Fruit fly (Drosophila melanogaster) whole organism, embryonic: ENCODE measurements around the gene CG10747.

Experiments
- B-H2 ChIP-seq: fragments of 200-800 bp; sonication (Bioruptor generic); optimal IDR thresholded peaks from 2 replicates; lab custom pipeline; 2018; ENCODE audit warnings: missing biosample characterization, mild to moderate bottlenecking, missing genetic modification characterization
- CG10959 ChIP-seq: fragments of 200-800 bp; sonication (Bioruptor generic); IDR thresholded peaks from 2 replicates; pipeline ENCODE4 v1.3.6; 2022; ENCODE audit warnings: missing biosample characterization, missing genetic modification characterization
- CG12104 ChIP-seq: fragments of 200-800 bp; sonication (Bioruptor generic); optimal IDR thresholded peaks from 3 replicates; lab custom pipeline; 2016; ENCODE audit warnings: missing biosample characterization, missing genetic modification characterization
- CG12155 ChIP-seq: fragments of 200-800 bp; sonication (Bioruptor generic); optimal IDR thresholded peaks from 3 replicates; lab custom pipeline; 2016; ENCODE audit warnings: missing biosample characterization, missing genetic modification characterization
- CG13123 ChIP-seq: fragments of 200-800 bp; sonication (Bioruptor generic); optimal IDR thresholded peaks from 2 replicates; lab custom pipeline; 2016; ENCODE audit warnings: missing biosample characterization, missing genetic modification characterization
- CG14050 ChIP-seq: fragments of 200-800 bp; sonication (Bioruptor generic); IDR thresholded peaks from 3 replicates; pipeline ENCODE4 v1.3.6; 2022; ENCODE audit warnings: missing biosample characterization, missing genetic modification characterization
- CG14667 ChIP-seq: fragments of 200-800 bp; sonication (Bioruptor generic); IDR thresholded peaks from 2 replicates; pipeline ENCODE4 v1.3.6; 2022; ENCODE audit warnings: missing biosample characterization, missing genetic modification characterization
- CG14710 ChIP-seq: fragments of 200-800 bp; sonication (Bioruptor generic); optimal IDR thresholded peaks from 3 replicates; lab custom pipeline; 2019; ENCODE audit warnings: missing biosample characterization, mild to moderate bottlenecking, missing genetic modification characterization, moderate library complexity
- CG16779 ChIP-seq: fragments of 200-800 bp; sonication (Bioruptor generic); IDR thresholded peaks from 2 replicates; pipeline ENCODE4 v1.3.6; 2022; ENCODE audit warnings: missing biosample characterization, missing genetic modification characterization
- CG17359 ChIP-seq: fragments of 200-800 bp; sonication (Bioruptor generic); optimal IDR thresholded peaks from 3 replicates; lab custom pipeline; 2018; ENCODE audit warnings: missing biosample characterization, mild to moderate bottlenecking, missing genetic modification characterization, moderate library complexity
- CG17612 ChIP-seq: fragments of 200-800 bp; sonication (Bioruptor generic); IDR thresholded peaks from 2 replicates; pipeline ENCODE4 v1.3.6; 2022; ENCODE audit warnings: missing biosample characterization, missing genetic modification characterization
- CG18262 ChIP-seq: fragments of 200-800 bp; optimal IDR thresholded peaks from 3 replicates; lab custom pipeline; 2019; ENCODE audit warnings: missing biosample characterization, mild to moderate bottlenecking, missing genetic modification characterization, moderate library complexity
- CG18476 ChIP-seq: fragments of 200-800 bp; sonication (Bioruptor generic); optimal IDR thresholded peaks from 2 replicates; lab custom pipeline; 2016; ENCODE audit warnings: missing biosample characterization, mild to moderate bottlenecking, missing genetic modification characterization
- CG2712 ChIP-seq: fragments of 200-800 bp; optimal IDR thresholded peaks from 3 replicates; lab custom pipeline; 2019; ENCODE audit warnings: missing biosample characterization, mild to moderate bottlenecking, missing genetic modification characterization, moderate library complexity
- CG2889 ChIP-seq: fragments of 200-800 bp; sonication (Bioruptor generic); IDR thresholded peaks from 3 replicates; pipeline ENCODE4 v1.3.6; 2022; ENCODE audit warnings: missing biosample characterization, missing genetic modification characterization
- CG31365 ChIP-seq: fragments of 200-800 bp; sonication (Bioruptor generic); optimal IDR thresholded peaks from 2 replicates; lab custom pipeline; 2018; ENCODE audit warnings: missing biosample characterization, mild to moderate bottlenecking, missing genetic modification characterization
- CG33213 ChIP-seq: fragments of 200-800 bp; sonication (Bioruptor generic); optimal IDR thresholded peaks from 3 replicates; lab custom pipeline; 2016; ENCODE audit warnings: missing biosample characterization, missing genetic modification characterization
- CG34422 ChIP-seq: fragments of 200-800 bp; sonication (Bioruptor generic); IDR thresholded peaks from 3 replicates; pipeline ENCODE4 v1.3.6; 2022; ENCODE audit warnings: missing biosample characterization, missing genetic modification characterization
- CG7745 ChIP-seq: fragments of 200-800 bp; sonication (Bioruptor generic); optimal IDR thresholded peaks from 2 replicates; lab custom pipeline; 2018; ENCODE audit warnings: missing biosample characterization, mild to moderate bottlenecking, missing genetic modification characterization, moderate library complexity
- CG7987 ChIP-seq: fragments of 200-800 bp; sonication (Bioruptor generic); optimal IDR thresholded peaks from 2 replicates; lab custom pipeline; 2018; ENCODE audit warnings: missing biosample characterization, mild to moderate bottlenecking, missing genetic modification characterization, moderate library complexity
- CG8388 ChIP-seq: fragments of 200-800 bp; sonication (Bioruptor generic); optimal IDR thresholded peaks from 2 replicates; lab custom pipeline; 2019; ENCODE audit warnings: missing biosample characterization, mild to moderate bottlenecking, missing genetic modification characterization, moderate library complexity
- CrebB ChIP-seq: fragments of 200-800 bp; sonication (Bioruptor generic); optimal IDR thresholded peaks from 3 replicates; lab custom pipeline; 2018; ENCODE audit warnings: missing biosample characterization, mild to moderate bottlenecking, missing genetic modification characterization
- D ChIP-seq, 2 experiments: fragments of 200-800 bp in 1 of 2; fragments of >200 bp in 1 of 2; sonication (Bioruptor generic) in 1 of 2; optimal IDR thresholded peaks; 2 replicates in 1 of 2; 3 replicates in 1 of 2; lab custom pipeline; 2017; ENCODE audit warnings: mild to moderate bottlenecking in 1 of 2, missing biosample characterization in 1 of 2, missing genetic modification characterization in 1 of 2, missing genetic modification reagents in 1 of 2
- Gsc ChIP-seq: fragments of 200-800 bp; sonication (Bioruptor generic); IDR thresholded peaks from 2 replicates; pipeline ENCODE4 v1.3.6; 2022; ENCODE audit warnings: missing biosample characterization, missing genetic modification characterization
- HLH4C ChIP-seq: fragments of 200-800 bp; sonication (Bioruptor generic); IDR thresholded peaks from 3 replicates; pipeline ENCODE4 v1.3.6; 2022; ENCODE audit warnings: missing biosample characterization, missing genetic modification characterization; ENCODE audit not compliant: partially characterized antibody
- Hand ChIP-seq: fragments of 200-800 bp; sonication (Bioruptor generic); optimal IDR thresholded peaks from 2 replicates; lab custom pipeline; 2017; ENCODE audit warnings: mild to moderate bottlenecking, missing biosample characterization, missing genetic modification reagents, missing genetic modification characterization
- MBD-R2 ChIP-seq: fragments of 200-800 bp; sonication (Bioruptor generic); IDR thresholded peaks from 2 replicates; pipeline ENCODE4 v1.3.6; 2022; ENCODE audit warnings: missing biosample characterization, missing genetic modification characterization
- Oaz ChIP-seq: fragments of 200-800 bp; sonication (Bioruptor generic); IDR thresholded peaks from 2 replicates; pipeline ENCODE4 v1.3.6; 2022; ENCODE audit warnings: missing biosample characterization, missing genetic modification characterization
- PHDP ChIP-seq: fragments of 200-800 bp; sonication (Bioruptor generic); optimal IDR thresholded peaks from 3 replicates; lab custom pipeline; 2018; ENCODE audit warnings: missing biosample characterization, mild to moderate bottlenecking, missing genetic modification characterization, moderate library complexity
- Usf ChIP-seq: fragments of 200-800 bp; sonication (Bioruptor generic); optimal IDR thresholded peaks from 2 replicates; lab custom pipeline; 2017; ENCODE audit warnings: missing genotype, missing biosample characterization, missing genetic modification characterization
- ab ChIP-seq: fragments of 200-800 bp; sonication (Bioruptor generic); optimal IDR thresholded peaks from 2 replicates; lab custom pipeline; 2016; ENCODE audit warnings: missing biosample characterization, missing genetic modification characterization
- btn ChIP-seq: fragments of 200-800 bp; sonication (Bioruptor generic); optimal IDR thresholded peaks from 2 replicates; lab custom pipeline; 2016; ENCODE audit warnings: missing biosample characterization, missing genetic modification characterization
- cg ChIP-seq: fragments of 200-800 bp; sonication (Bioruptor generic); optimal IDR thresholded peaks from 3 replicates; lab custom pipeline; 2019; ENCODE audit warnings: missing biosample characterization, mild to moderate bottlenecking, missing genetic modification characterization, moderate library complexity
- corto ChIP-seq: fragments of 200-800 bp; sonication (Bioruptor generic); optimal IDR thresholded peaks from 2 replicates; lab custom pipeline; 2016; ENCODE audit warnings: missing biosample characterization, mild to moderate bottlenecking, missing genetic modification characterization, moderate library complexity
- dmrt99B ChIP-seq: fragments of 200-800 bp; sonication (Bioruptor generic); optimal IDR thresholded peaks from 2 replicates; lab custom pipeline; 2018; ENCODE audit warnings: missing biosample characterization, mild to moderate bottlenecking, missing genetic modification characterization, moderate library complexity
- esg ChIP-seq: fragments of 200-800 bp; sonication (Bioruptor generic); conservative IDR thresholded peaks from 2 replicates; pipeline ENCODE4 v1.3.6; 2022; ENCODE audit warnings: missing biosample characterization, missing genetic modification characterization
- ken ChIP-seq: fragments of 200-800 bp; sonication (Bioruptor generic); IDR thresholded peaks from 3 replicates; pipeline ENCODE4 v1.3.6; 2022; ENCODE audit warnings: missing biosample characterization, missing genetic modification characterization
- lov ChIP-seq, 2 experiments: fragments of 200-800 bp in 1 of 2; fragments of >200 bp in 1 of 2; sonication (Bioruptor generic) in 1 of 2; IDR thresholded peaks in 1 of 2; optimal IDR thresholded peaks in 1 of 2; 2 replicates in 1 of 2; 3 replicates in 1 of 2; pipeline versions ENCODE4 v1.3.6 to Lab custom; 2017 to 2022; ENCODE audit warnings: missing biosample characterization in 1 of 2, missing genetic modification characterization in 1 of 2
- nau ChIP-seq: fragments of 200-800 bp; sonication (Bioruptor generic); optimal IDR thresholded peaks from 3 replicates; lab custom pipeline; 2017; ENCODE audit warnings: missing biosample characterization, mild to moderate bottlenecking, missing genetic modification characterization, missing genetic modification reagents
- pum ChIP-seq: fragments of 200-800 bp; sonication (Bioruptor generic); optimal IDR thresholded peaks from 2 replicates; lab custom pipeline; 2016; ENCODE audit warnings: missing biosample characterization, missing genetic modification characterization
- sens ChIP-seq: fragments of 200-800 bp; sonication (Bioruptor generic); peaks from one replicate; lab custom pipeline; 2016; ENCODE audit warnings: missing biosample characterization, missing genetic modification characterization
- shn ChIP-seq: fragments of 200-800 bp; sonication (Bioruptor generic); optimal IDR thresholded peaks from 3 replicates; lab custom pipeline; 2016; ENCODE audit warnings: missing biosample characterization, missing genetic modification characterization
- slp2 ChIP-seq: fragments of 200-800 bp; sonication (Bioruptor generic); optimal IDR thresholded peaks from 2 replicates; lab custom pipeline; 2016; ENCODE audit warnings: missing biosample characterization, missing genetic modification characterization
- sqz ChIP-seq: fragments of 200-800 bp; sonication (Bioruptor generic); optimal IDR thresholded peaks from 3 replicates; lab custom pipeline; 2018; ENCODE audit warnings: missing biosample characterization, mild to moderate bottlenecking, missing genetic modification characterization
- tap ChIP-seq: fragments of 200-800 bp; optimal IDR thresholded peaks from 3 replicates; lab custom pipeline; 2019; ENCODE audit warnings: missing biosample characterization, mild to moderate bottlenecking, missing genetic modification characterization, moderate library complexity
- toy ChIP-seq: fragments of 200-800 bp; sonication (Bioruptor generic); IDR thresholded peaks from 2 replicates; pipeline ENCODE4 v1.3.6; 2022; ENCODE audit warnings: missing biosample characterization, missing genetic modification characterization
- vfl ChIP-seq: fragments of 200-800 bp; sonication (Bioruptor generic); optimal IDR thresholded peaks from 2 replicates; lab custom pipeline; 2016; ENCODE audit warnings: missing biosample characterization, missing genetic modification characterization
- zen2 ChIP-seq: fragments of 200-800 bp; sonication (Bioruptor generic); IDR thresholded peaks from 3 replicates; pipeline ENCODE4 v1.3.6; 2022; ENCODE audit warnings: missing biosample characterization, missing genetic modification characterization; ENCODE audit not compliant: partially characterized antibody

Gene CG10747

DNA sequence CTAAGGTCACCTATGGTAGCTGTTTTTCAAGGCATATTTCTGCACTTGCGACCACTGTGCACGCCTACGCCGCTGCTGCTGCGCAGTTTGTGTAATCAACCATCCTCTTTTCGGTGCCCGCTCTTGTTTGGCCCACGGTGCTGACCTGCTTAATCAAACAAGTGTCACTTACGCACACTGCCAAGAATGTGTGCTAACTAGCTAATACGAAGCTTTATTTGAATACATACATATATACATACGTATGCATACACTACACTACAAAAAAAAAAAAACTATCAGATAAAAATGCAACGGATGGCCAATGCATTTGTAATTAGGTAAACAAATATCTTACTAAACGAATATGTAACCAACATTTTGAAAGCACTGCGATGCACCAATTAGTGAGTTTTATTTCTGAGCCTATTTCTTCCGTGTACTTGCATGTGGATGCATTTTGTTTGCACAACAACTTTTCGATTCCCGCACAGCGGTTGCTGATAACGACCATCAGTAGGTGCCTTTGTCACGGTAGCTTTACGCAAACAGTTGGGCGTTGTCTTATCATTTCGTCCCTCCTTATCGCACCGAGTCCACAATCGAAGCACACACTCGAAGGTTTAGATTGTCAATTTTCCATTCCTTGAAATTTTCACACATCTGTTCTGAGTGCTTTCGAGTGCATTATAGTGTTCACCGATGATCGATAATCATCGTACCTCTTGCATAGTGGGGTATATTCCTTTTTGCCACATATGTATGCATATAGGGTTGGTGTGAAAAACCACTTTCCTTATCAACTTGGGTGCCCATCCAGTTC, 4.7 kb downstream of the CG10747 start (continued):
- TF ChIP-seq sens (peak; percentile 98), MBD-R2 (peak; percentile 47; the same call in 1 of the 2 replicates), CrebB (tag; lab: Kevin White, UChicago) (peak; percentile 75), HLH4C (GFP tag; lab: Robert Waterston, UW) (no peak), CG17359 (peak; percentile 93), btn (GFP tag; lab: Kevin White, UChicago) (peak; percentile 67), CG14667 (GFP tag; lab: Robert Waterston, UW) (peak; percentile 82), shn (GFP tag; lab: Kevin White, UChicago) (peak; percentile 47), CG14050 (GFP tag; lab: Robert Waterston, UW) (peak; percentile 82), dmrt99B (tag; lab: Kevin White, UChicago) (peak; percentile 88), esg (GFP tag; lab: Robert Waterston, UW) (peak; percentile 88), zen2 (GFP tag; lab: Robert Waterston, UW) (no peak), pum (GFP tag; lab: Kevin White, UChicago) (peak; percentile 84), Oaz (GFP tag; lab: Robert Waterston, UW) (peak; percentile 80), cg (peak; percentile 64), CG12104 (peak; percentile 68), CG34422 (GFP tag; lab: Robert Waterston, UW) (peak; percentile 73), CG17612 (GFP tag; lab: Robert Waterston, UW) (peak; percentile 67), vfl (peak; percentile 11), CG31365 (tag; lab: Kevin White, UChicago) (peak; percentile 35), corto (peak; percentile 89), ken (GFP tag; lab: Robert Waterston, UW) (peak; percentile 85; the same call in 2 of the 3 replicates), nau (GFP tag; lab: Kevin White, UChicago) (peak; percentile 90), CG7745 (tag; lab: Kevin White, UChicago) (peak; percentile 20), slp2 (GFP tag; lab: Kevin White, UChicago) (peak; percentile 57), CG2889 (GFP tag; lab: Robert Waterston, UW) (peak; percentile 69), B-H2 (GFP tag; lab: Kevin White, UChicago) (peak; percentile 37), CG13123 (GFP tag; lab: Kevin White, UChicago) (peak; percentile 77), CG18262 (tag; lab: Kevin White, UChicago) (peak; percentile 83), PHDP (tag; lab: Kevin White, UChicago) (peak; percentile 87), ab (GFP tag; lab: Kevin White, UChicago) (no peak), CG12155 (GFP tag; lab: Kevin White, UChicago) (peak; percentile 68), CG33213 (GFP tag; lab: Kevin White, UChicago) (peak; percentile 72), tap (tag; lab: Kevin White, UChicago) (peak; percentile 79), Gsc (GFP tag; lab: Robert Waterston, UW) (peak; percentile 66; the same call in 1 of the 2 replicates), CG10959 (GFP tag; lab: Robert Waterston, UW) (peak; percentile 59), CG8388 (GFP tag; lab: Kevin White, UChicago) (peak; percentile 81), toy (GFP tag; lab: Robert Waterston, UW) (peak; percentile 61), CG16779 (GFP tag; lab: Robert Waterston, UW) (0 out of 2 replicates have a peak, but pooled peaks have one; percentile 44), CG2712 (tag; lab: Kevin White, UChicago) (peak; percentile 84), lov (optimal IDR thresholded peaks at IDR 0.05; lab: Kevin White, UChicago) (no peak), lov (GFP tag; IDR thresholded peaks at IDR 0.05; lab: Robert Waterston, UW) (peak; percentile 78; the same call in 2 of the 3 replicates), Hand (peak; percentile 62), CG18476 (peak; percentile 77), sqz (peak; percentile 85), CG14710 (tag; lab: Kevin White, UChicago) (peak; percentile 73), D (optimal IDR thresholded peaks at IDR 0.05; lab: Kevin White, UChicago) (no peak), D (GFP tag; optimal IDR thresholded peaks at IDR 0.05; lab: Kevin White, UChicago) (peak; percentile 83), Usf (peak; percentile 36), CG7987 (GFP tag; lab: Kevin White, UChicago) (peak; percentile 71)
